Worm (Caenorhabditis elegans): Measurements from ENCODE around the gene phf-10.
A peak's percentile ranks its signal among the peaks of the same experiment; 100 is the strongest.

phf-10 gene

ce11 chrV:311485-312090 is at the start of gene phf-10:
TSS of gene phf-10 (minus strand) at chrV:311565.
- TF ChIP-seq hmg-1.1 (GFP tag; IDR thresholded peaks at IDR 0.05) (peak; percentile 42; the same call in 1 of the 2 replicates), egl-43 (GFP tag; IDR thresholded peaks at IDR 0.05) (no peak), ZK546.5 (tag; optimal IDR thresholded peaks at IDR 0.05) (no peak), ces-1 (GFP tag; optimal IDR thresholded peaks at IDR 0.05) (no peak), ZK337.2 (GFP tag; IDR thresholded peaks at IDR 0.05) (no peak), nhr-48 (tag; optimal IDR thresholded peaks at IDR 0.05) (no peak), F26F4.8 (GFP tag; conservative IDR thresholded peaks at IDR 0.05) (no peak), zag-1 (tag; optimal IDR thresholded peaks at IDR 0.05) (no peak), lin-38 (GFP tag; IDR thresholded peaks at IDR 0.05) (peak; percentile 48), daf-8 (GFP tag; IDR thresholded peaks at IDR 0.05) (no peak), F49E8.2 (tag; optimal IDR thresholded peaks at IDR 0.05; ENCODE audit: borderline replicate concordance) (no peak), nhr-41 (GFP tag; IDR thresholded peaks at IDR 0.05) (no peak), ztf-7 (tag; optimal IDR thresholded peaks at IDR 0.05) (no peak), mxl-2 (GFP tag; conservative IDR thresholded peaks at IDR 0.05) (no peak), snpc-1.2 (GFP tag; IDR thresholded peaks at IDR 0.05) (no peak), dpl-1 (GFP tag; optimal IDR thresholded peaks at IDR 0.05) (peak; percentile 61), lin-39 (tag; optimal IDR thresholded peaks at IDR 0.05) (no peak), Y48G9A.11 (GFP tag; IDR thresholded peaks at IDR 0.05) (no peak), zfp-2 (tag; optimal IDR thresholded peaks at IDR 0.05) (no peak), nhr-6 (tag; optimal IDR thresholded peaks at IDR 0.05) (peak; percentile 14), nhr-10 (tag; optimal IDR thresholded peaks at IDR 0.05) (no peak), mes-2 (tag; optimal IDR thresholded peaks at IDR 0.05; ENCODE audit: poor library complexity, severe bottlenecking) (peak; percentile 67), tra-1 (GFP tag; IDR thresholded peaks at IDR 0.05) (no peak)

- TF ChIP-seq R02D3.7 (tag; optimal IDR thresholded peaks at IDR 0.05) (no peak), mxl-3 (GFP tag; optimal IDR thresholded peaks at IDR 0.05) (no peak), aha-1 (tag) (peak; percentile 71), madf-9 (GFP tag; conservative IDR thresholded peaks at IDR 0.05) (no peak), D1046.2 (GFP tag; IDR thresholded peaks at IDR 0.05) (no peak), madf-5 (GFP tag; IDR thresholded peaks at IDR 0.05) (no peak), saeg-2 (GFP tag; IDR thresholded peaks at IDR 0.05) (no peak)
These were observed 48.7 kb upstream of the phf-10 start for ce11 chrV:360068-360467.

ce11 chrV:359466-359865 is 48.1 kb upstream of the phf-10 start, which contains the start of gene T22H9.1:
TSS of gene T22H9.1 (plus strand) at chrV:359766.
- TF ChIP-seq daf-19 (GFP tag; conservative IDR thresholded peaks at IDR 0.05) (no peak), ceh-28 (tag; optimal IDR thresholded peaks at IDR 0.05) (no peak), nhr-10 (tag; optimal IDR thresholded peaks at IDR 0.05) (no peak), ceh-20 (GFP tag; IDR thresholded peaks at IDR 0.05) (no peak), mdt-29 (GFP tag; IDR thresholded peaks at IDR 0.05) (no peak), fos-1 (tag; optimal IDR thresholded peaks at IDR 0.05) (no peak), spr-3 (GFP tag; optimal IDR thresholded peaks at IDR 0.05) (no peak), lin-38 (GFP tag; IDR thresholded peaks at IDR 0.05) (no peak), R02D3.7 (tag; optimal IDR thresholded peaks at IDR 0.05) (no peak), F44E2.7 (GFP tag; IDR thresholded peaks at IDR 0.05) (no peak), hif-1 (tag; optimal IDR thresholded peaks at IDR 0.05) (no peak), snpc-4 (tag; optimal IDR thresholded peaks at IDR 0.05) (no peak), pha-4 (GFP tag; IDR thresholded peaks at IDR 0.05) (no peak), pha-4 (tag; optimal IDR thresholded peaks at IDR 0.05) (no peak), Y75B8A.6 (GFP tag; IDR thresholded peaks at IDR 0.05) (no peak), zip-11 (GFP tag; IDR thresholded peaks at IDR 0.05) (no peak), egl-27 (tag; optimal IDR thresholded peaks at IDR 0.05) (no peak), nhr-102 (tag; optimal IDR thresholded peaks at IDR 0.05) (no peak)

All from whole organism, L4 larva.